Fruit fly (Drosophila melanogaster) whole organism, wandering third instar larva: ENCODE results near the gene CG14253.
A peak's percentile ranks its signal among the peaks of the same experiment; 100 is the strongest.

Experiments used
- CG9705 ChIP-seq: fragments of 200-800 bp; sonication (Bioruptor generic); optimal IDR thresholded peaks from 2 replicates; lab custom pipeline; 2018; ENCODE audit warnings: missing biosample characterization, mild to moderate bottlenecking, missing genetic modification characterization
- CrebA ChIP-seq: fragments of 200-800 bp; sonication (Bioruptor generic); optimal IDR thresholded peaks from 2 replicates; lab custom pipeline; 2016; ENCODE audit warnings: missing biosample characterization, mild to moderate bottlenecking, missing genetic modification characterization, borderline replicate concordance
- Dfd ChIP-seq: fragments of >200 bp; optimal IDR thresholded peaks from 2 replicates; lab custom pipeline; 2017; ENCODE audit warnings: missing biosample characterization, missing genetic modification characterization
- GATAd ChIP-seq: sonication (Bioruptor generic); optimal IDR thresholded peaks from 2 replicates; lab custom pipeline; 2016; ENCODE audit warnings: missing biosample characterization, missing genetic modification characterization
- HLH106 ChIP-seq: fragments of 200-800 bp; optimal IDR thresholded peaks from 3 replicates; lab custom pipeline; 2019; ENCODE audit warnings: missing biosample characterization, mild to moderate bottlenecking, missing genetic modification characterization, moderate library complexity
- Hnf4 ChIP-seq: fragments of 200-800 bp; sonication (Bioruptor generic); optimal IDR thresholded peaks from 2 replicates; lab custom pipeline; 2016; ENCODE audit warnings: missing biosample characterization, mild to moderate bottlenecking, missing genetic modification characterization
- brk ChIP-seq: fragments of 200-800 bp; sonication (Bioruptor generic); optimal IDR thresholded peaks from 2 replicates; lab custom pipeline; 2016; ENCODE audit warnings: missing biosample characterization, mild to moderate bottlenecking, missing genetic modification characterization
- h ChIP-seq: fragments of 200-800 bp; sonication (Bioruptor generic); optimal IDR thresholded peaks from 3 replicates; lab custom pipeline; 2016; ENCODE audit warnings: missing biosample characterization, mild to moderate bottlenecking, missing genetic modification characterization
- psq ChIP-seq: fragments of 200-800 bp; sonication (Bioruptor generic); optimal IDR thresholded peaks from 3 replicates; lab custom pipeline; 2017; ENCODE audit warnings: missing biosample characterization, mild to moderate bottlenecking, missing genetic modification characterization, moderate library complexity
- rgr ChIP-seq: fragments of 200-800 bp; sonication (Bioruptor generic); optimal IDR thresholded peaks from 3 replicates; lab custom pipeline; 2016; ENCODE audit warnings: missing biosample characterization, mild to moderate bottlenecking, missing genetic modification characterization
- sv ChIP-seq: fragments of 200-800 bp; sonication (Bioruptor generic); optimal IDR thresholded peaks from 3 replicates; lab custom pipeline; 2016; ENCODE audit warnings: missing biosample characterization, missing genetic modification characterization

- TF ChIP-seq GATAd (GFP tag; lab: Kevin White, UChicago): no peak
- TF ChIP-seq HLH106 (tag; lab: Kevin White, UChicago): peak; percentile 89
- TF ChIP-seq psq (GFP tag; lab: Kevin White, UChicago): peak; percentile 100
- TF ChIP-seq CG9705: peak; percentile 87
- TF ChIP-seq rgr (GFP tag; lab: Kevin White, UChicago): peak; percentile 91
- TF ChIP-seq brk (GFP tag; lab: Kevin White, UChicago): peak; percentile 93
- TF ChIP-seq sv (GFP tag; lab: Kevin White, UChicago): peak; percentile 16
- peak; percentile 91 for TF ChIP-seq h (GFP tag; lab: Kevin White, UChicago)
- TF ChIP-seq Dfd (GFP tag; lab: Kevin White, UChicago): no peak
- TF ChIP-seq CrebA (GFP tag; lab: Kevin White, UChicago): peak; percentile 50
- peak; percentile 81 for TF ChIP-seq Hnf4 (GFP tag; lab: Kevin White, UChicago)
These were observed 10.2 kb downstream of the CG14253 start, which contains the start of gene CG31075 for dm6 chr3R:26988412-26988981.
